Fruit fly (Drosophila melanogaster) whole organism, pupa: ENCODE results near the gene CG14958.

Source experiments
- CG10348 ChIP-seq: fragments of 200-800 bp; sonication (Bioruptor generic); IDR thresholded peaks from 2 replicates; pipeline ENCODE4 v1.3.6; 2022; ENCODE audit warnings: missing biosample characterization, missing genetic modification characterization
- CG12605 ChIP-seq: fragments of 200-800 bp; sonication (Bioruptor generic); IDR thresholded peaks from 2 replicates; pipeline ENCODE4 v1.3.6; 2022; ENCODE audit warnings: missing biosample characterization, missing genetic modification characterization
- CG13204 ChIP-seq: fragments of 200-800 bp; sonication (Bioruptor generic); optimal IDR thresholded peaks from 2 replicates; lab custom pipeline; 2018; ENCODE audit warnings: missing biosample characterization, mild to moderate bottlenecking, missing genetic modification characterization, moderate library complexity
- CG14655 ChIP-seq: fragments of 200-800 bp; sonication (Bioruptor generic); optimal IDR thresholded peaks from 3 replicates; lab custom pipeline; 2017; ENCODE audit warnings: mild to moderate bottlenecking, missing biosample characterization, missing genetic modification reagents, missing genetic modification characterization
- CG15710 ChIP-seq: fragments of 200-800 bp; sonication (Bioruptor generic); optimal IDR thresholded peaks from 2 replicates; lab custom pipeline; 2018; ENCODE audit warnings: missing biosample characterization, mild to moderate bottlenecking, missing genetic modification characterization, moderate library complexity
- CG17806 ChIP-seq: fragments of 200-800 bp; sonication (Bioruptor generic); optimal IDR thresholded peaks from 2 replicates; lab custom pipeline; 2018; ENCODE audit warnings: missing biosample characterization, mild to moderate bottlenecking, missing genetic modification characterization, moderate library complexity
- CG32121 ChIP-seq: fragments of 200-800 bp; sonication (Bioruptor generic); IDR thresholded peaks from 2 replicates; pipeline ENCODE4 v1.3.6; 2022; ENCODE audit warnings: missing biosample characterization, missing genetic modification characterization
- CG34367 ChIP-seq: fragments of 200-800 bp; sonication (Bioruptor generic); optimal IDR thresholded peaks from 2 replicates; lab custom pipeline; 2018; ENCODE audit warnings: missing biosample characterization, mild to moderate bottlenecking, missing genetic modification characterization
- CG4496 ChIP-seq: fragments of 200-800 bp; sonication (Bioruptor generic); IDR thresholded peaks from 3 replicates; pipeline ENCODE4 v1.3.6; 2022; ENCODE audit warnings: missing biosample characterization, missing genetic modification characterization
- CG8159 ChIP-seq: fragments of 200-800 bp; sonication (Bioruptor generic); optimal IDR thresholded peaks from 3 replicates; lab custom pipeline; 2018; ENCODE audit warnings: missing biosample characterization, mild to moderate bottlenecking, missing genetic modification characterization, moderate library complexity
- CG8301 ChIP-seq: fragments of 200-800 bp; sonication (Bioruptor generic); optimal IDR thresholded peaks from 2 replicates; lab custom pipeline; 2018; ENCODE audit warnings: missing biosample characterization, mild to moderate bottlenecking, missing genetic modification characterization
- CG9948 ChIP-seq: fragments of 200-800 bp; sonication (Bioruptor generic); optimal IDR thresholded peaks from 2 replicates; lab custom pipeline; 2018; ENCODE audit warnings: missing biosample characterization, mild to moderate bottlenecking, missing genetic modification characterization, moderate library complexity
- D1 ChIP-seq: fragments of 200-800 bp; sonication (Bioruptor generic); optimal IDR thresholded peaks from 2 replicates; lab custom pipeline; 2018; ENCODE audit warnings: missing biosample characterization, mild to moderate bottlenecking, missing genetic modification characterization, moderate library complexity
- EcR ChIP-seq: fragments of 200-800 bp; sonication (Bioruptor generic); optimal IDR thresholded peaks from 3 replicates; lab custom pipeline; 2019; ENCODE audit warnings: missing biosample characterization, missing genetic modification characterization, mild to moderate bottlenecking, moderate library complexity, missing genetic modification reagents
- Ets98B ChIP-seq: fragments of 200-800 bp; sonication (Bioruptor generic); IDR thresholded peaks from 2 replicates; pipeline ENCODE4 v1.3.6; 2022; ENCODE audit warnings: missing biosample characterization, missing genetic modification characterization
- Pif1A ChIP-seq: fragments of 200-800 bp; sonication (Bioruptor generic); optimal IDR thresholded peaks from 3 replicates; lab custom pipeline; 2016; ENCODE audit warnings: missing biosample characterization, missing genetic modification characterization
- Pif1B ChIP-seq: fragments of 200-800 bp; sonication (Bioruptor generic); optimal IDR thresholded peaks from 3 replicates; lab custom pipeline; 2016; ENCODE audit warnings: missing biosample characterization, missing genetic modification characterization
- Snoo ChIP-seq: fragments of 200-800 bp; sonication (Bioruptor generic); optimal IDR thresholded peaks from 3 replicates; lab custom pipeline; 2017; ENCODE audit warnings: missing biosample characterization, mild to moderate bottlenecking, missing genetic modification characterization, inconsistent platforms
- fd96Ca ChIP-seq: fragments of 200-800 bp; sonication (Bioruptor generic); IDR thresholded peaks from 3 replicates; pipeline ENCODE4 v1.3.6; 2022; ENCODE audit warnings: missing biosample characterization, missing genetic modification characterization
- gl ChIP-seq: fragments of 200-800 bp; sonication (Bioruptor generic); optimal IDR thresholded peaks from 2 replicates; lab custom pipeline; 2018; ENCODE audit warnings: missing biosample characterization, mild to moderate bottlenecking, missing genetic modification characterization
- rn ChIP-seq: fragments of 200-800 bp; sonication (Bioruptor generic); IDR thresholded peaks from 2 replicates; pipeline ENCODE4 v1.3.6; 2022; ENCODE audit warnings: missing biosample characterization, missing genetic modification characterization

The CG14958 gene

DNA sequence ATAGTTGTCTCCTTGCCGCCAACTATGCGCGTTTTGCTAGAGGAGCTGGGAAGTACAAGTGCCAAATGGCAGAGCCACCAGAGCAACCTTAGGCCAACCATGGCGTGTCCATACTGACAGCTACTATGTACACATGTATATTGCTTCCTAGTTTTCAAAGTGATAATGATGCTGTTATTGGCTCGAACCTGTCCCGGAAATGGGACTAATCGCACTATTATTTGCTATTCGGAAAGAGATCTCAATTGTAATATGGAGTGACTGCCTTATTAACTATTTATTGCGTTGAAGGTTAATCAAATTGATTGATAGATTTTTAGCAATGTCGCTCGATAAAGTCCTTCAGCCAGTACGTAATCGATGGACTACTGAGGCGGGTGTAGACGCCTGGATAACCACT is 14.6 kb downstream of the CG14958 start, which contains the start of gene CG33159:
CG33159 (minus strand) TSS at position 101 of the 400 bp plus-strand sequence.
- TF ChIP-seq Snoo (tag; lab: Kevin White, UChicago) (no peak), CG12605 (GFP tag; lab: Robert Waterston, UW) (no peak), EcR (no peak), CG10348 (GFP tag; lab: Robert Waterston, UW) (no peak), CG17806 (tag; lab: Kevin White, UChicago) (no peak), CG15710 (tag; lab: Kevin White, UChicago) (no peak), D1 (no peak), CG34367 (tag; lab: Kevin White, UChicago) (no peak), CG32121 (GFP tag; lab: Robert Waterston, UW) (no peak), Pif1A (GFP tag; lab: Kevin White, UChicago) (no peak), CG14655 (GFP tag; lab: Kevin White, UChicago) (no peak), CG9948 (tag; lab: Kevin White, UChicago) (no peak), CG8301 (tag; lab: Kevin White, UChicago) (no peak), rn (GFP tag; lab: Robert Waterston, UW) (no peak), fd96Ca (no peak), Ets98B (GFP tag; lab: Robert Waterston, UW) (no peak), CG13204 (GFP tag; lab: Kevin White, UChicago) (no peak)
- TF ChIP-seq, all 21 proteins: peak for 0

- TF ChIP-seq Snoo (tag; lab: Kevin White, UChicago) = no peak
- TF ChIP-seq CG17806 (tag; lab: Kevin White, UChicago) = no peak
- TF ChIP-seq CG9948 (tag; lab: Kevin White, UChicago) = no peak
- no peak for TF ChIP-seq EcR
- no peak for TF ChIP-seq CG8159 (tag; lab: Kevin White, UChicago)
Observed at dm6 chr3L:3205349-3205748, 15.6 kb downstream of the CG14958 start, which contains the start of gene CG32277. TSS of gene CG32277 (minus strand) at chr3L:3205449.

DNA sequence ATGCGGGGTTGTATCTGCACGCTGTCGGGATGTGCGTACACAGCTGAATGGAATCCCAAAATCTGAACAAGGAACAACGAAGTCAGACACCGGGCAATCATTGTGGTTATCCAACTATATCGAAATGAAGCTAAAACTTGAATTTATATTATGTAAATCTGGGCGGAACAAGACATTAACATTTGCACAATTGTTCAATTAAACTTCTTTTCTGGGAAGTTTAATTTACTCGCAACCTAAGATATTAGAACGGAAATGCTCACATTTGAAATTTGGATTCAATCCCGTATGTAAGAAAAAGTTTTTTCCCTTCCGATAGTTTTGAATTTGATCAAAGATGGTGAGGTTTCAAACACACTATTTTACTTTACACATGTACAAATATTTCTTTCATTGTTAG is 16.5 kb downstream of the CG14958 start, which contains the start of gene CG33160:
CG33160 (minus strand) TSS at position 101 of the 400 bp plus-strand sequence.
- TF ChIP-seq EcR (no peak), CG10348 (GFP tag; lab: Robert Waterston, UW) (no peak), CG14655 (GFP tag; lab: Kevin White, UChicago) (no peak), CG8159 (tag; lab: Kevin White, UChicago) (no peak), gl (tag; lab: Kevin White, UChicago) (no peak), D1 (no peak), CG13204 (GFP tag; lab: Kevin White, UChicago) (no peak), CG12605 (GFP tag; lab: Robert Waterston, UW) (no peak), Pif1A (GFP tag; lab: Kevin White, UChicago) (no peak)
- TF ChIP-seq, all 21 proteins: peak for 0

dm6 chr3L:3208895-3209294 is 19.1 kb downstream of the CG14958 start, which contains the start of the genes CG32269 and CG32270:
TSS of gene CG32269 (minus strand) at chr3L:3208985.
TSS of gene CG32270 (minus strand) at chr3L:3208985.
- TF ChIP-seq CG14655 (GFP tag; lab: Kevin White, UChicago) (no peak), Snoo (tag; lab: Kevin White, UChicago) (no peak), CG17806 (tag; lab: Kevin White, UChicago) (no peak), Ets98B (GFP tag; lab: Robert Waterston, UW) (no peak), Pif1A (GFP tag; lab: Kevin White, UChicago) (no peak), CG32121 (GFP tag; lab: Robert Waterston, UW) (no peak), EcR (no peak), CG15710 (tag; lab: Kevin White, UChicago) (no peak), CG10348 (GFP tag; lab: Robert Waterston, UW) (no peak), CG8159 (tag; lab: Kevin White, UChicago) (no peak), fd96Ca (no peak), CG4496 (no peak), CG8301 (tag; lab: Kevin White, UChicago) (no peak), Pif1B (GFP tag; lab: Kevin White, UChicago) (no peak), CG13204 (GFP tag; lab: Kevin White, UChicago) (no peak), CG9948 (tag; lab: Kevin White, UChicago) (no peak)

dm6 chr3L:3218859-3219258 is 29.1 kb downstream of the CG14958 start, which contains the start of the genes hob and nSMase:
TSS of gene hob (minus strand) at chr3L:3218920.
TSS of gene nSMase (plus strand) at chr3L:3219156.
- no peak for TF ChIP-seq D1
- no peak for TF ChIP-seq Ets98B (GFP tag; lab: Robert Waterston, UW)
- no peak for TF ChIP-seq fd96Ca
- TF ChIP-seq CG9948 (tag; lab: Kevin White, UChicago) = no peak
- no peak for TF ChIP-seq CG4496
- no peak for TF ChIP-seq rn (GFP tag; lab: Robert Waterston, UW)
- no peak for TF ChIP-seq CG34367 (tag; lab: Kevin White, UChicago)
- TF ChIP-seq CG12605 (GFP tag; lab: Robert Waterston, UW) = no peak
- TF ChIP-seq CG32121 (GFP tag; lab: Robert Waterston, UW) = no peak
- no peak for TF ChIP-seq EcR
- no peak for TF ChIP-seq CG10348 (GFP tag; lab: Robert Waterston, UW)
- no peak for TF ChIP-seq CG8301 (tag; lab: Kevin White, UChicago)
- no peak for TF ChIP-seq CG13204 (GFP tag; lab: Kevin White, UChicago)
- TF ChIP-seq Snoo (tag; lab: Kevin White, UChicago) = no peak
- TF ChIP-seq gl (tag; lab: Kevin White, UChicago) = no peak
- no peak for TF ChIP-seq CG14655 (GFP tag; lab: Kevin White, UChicago)
- no peak for TF ChIP-seq Pif1B (GFP tag; lab: Kevin White, UChicago)
